Fruit fly (Drosophila melanogaster) whole organism, embryonic: ENCODE measurements around the gene CG12118.

Experiments
- Atf-2 ChIP-seq: fragments of 200-800 bp; sonication (Bioruptor generic); optimal IDR thresholded peaks from 2 replicates; lab custom pipeline; 2016; ENCODE audit warnings: missing biosample characterization, missing genetic modification characterization
- CG11093 ChIP-seq: fragments of 200-800 bp; sonication (Bioruptor generic); IDR thresholded peaks from 3 replicates; pipeline ENCODE4 v1.3.6; 2022; ENCODE audit warnings: missing biosample characterization, missing genetic modification characterization
- CG12104 ChIP-seq: fragments of 200-800 bp; sonication (Bioruptor generic); optimal IDR thresholded peaks from 3 replicates; lab custom pipeline; 2016; ENCODE audit warnings: missing biosample characterization, missing genetic modification characterization
- CG13287 ChIP-seq: fragments of 200-800 bp; sonication (Bioruptor generic); IDR thresholded peaks from 2 replicates; pipeline ENCODE4 v1.3.6; 2022; ENCODE audit warnings: missing biosample characterization, missing genetic modification characterization; ENCODE audit not compliant: partially characterized antibody
- CG13775 ChIP-seq: fragments of 200-800 bp; sonication (Bioruptor generic); optimal IDR thresholded peaks from 3 replicates; lab custom pipeline; 2017; ENCODE audit warnings: missing biosample characterization, mild to moderate bottlenecking, missing genetic modification characterization
- CG14014 ChIP-seq: fragments of 200-800 bp; sonication (Bioruptor generic); IDR thresholded peaks from 2 replicates; pipeline ENCODE4 v1.3.6; 2022; ENCODE audit warnings: missing biosample characterization, missing genetic modification characterization
- CG15601 ChIP-seq: fragments of 200-800 bp; sonication (Bioruptor generic); optimal IDR thresholded peaks from 3 replicates; lab custom pipeline; 2019; ENCODE audit warnings: missing biosample characterization, mild to moderate bottlenecking, missing genetic modification characterization, moderate library complexity
- CG1647 ChIP-seq: fragments of 200-800 bp; sonication (Bioruptor generic); optimal IDR thresholded peaks from 3 replicates; lab custom pipeline; 2016; ENCODE audit warnings: missing biosample characterization, missing genetic modification characterization
- CG17359 ChIP-seq: fragments of 200-800 bp; sonication (Bioruptor generic); optimal IDR thresholded peaks from 3 replicates; lab custom pipeline; 2018; ENCODE audit warnings: missing biosample characterization, mild to moderate bottlenecking, missing genetic modification characterization, moderate library complexity
- CG17361 ChIP-seq: fragments of 200-800 bp; sonication (Bioruptor generic); IDR thresholded peaks from 3 replicates; pipeline ENCODE4 v1.3.6; 2022; ENCODE audit warnings: missing biosample characterization, missing genetic modification characterization
- CG17612 ChIP-seq: fragments of 200-800 bp; sonication (Bioruptor generic); IDR thresholded peaks from 2 replicates; pipeline ENCODE4 v1.3.6; 2022; ENCODE audit warnings: missing biosample characterization, missing genetic modification characterization
- CG17802 ChIP-seq: fragments of 200-800 bp; sonication (Bioruptor generic); optimal IDR thresholded peaks from 2 replicates; lab custom pipeline; 2018; ENCODE audit warnings: missing biosample characterization, mild to moderate bottlenecking, missing genetic modification characterization, moderate library complexity
- CG17829 ChIP-seq: fragments of 200-800 bp; optimal IDR thresholded peaks from 2 replicates; lab custom pipeline; 2019; ENCODE audit warnings: missing biosample characterization, mild to moderate bottlenecking, missing genetic modification characterization, moderate library complexity
- CG30403 ChIP-seq: fragments of 200-800 bp; sonication (Bioruptor generic); optimal IDR thresholded peaks from 3 replicates; lab custom pipeline; 2016; ENCODE audit warnings: missing biosample characterization, missing genetic modification characterization
- CG3065 ChIP-seq: fragments of 200-800 bp; sonication (Bioruptor generic); optimal IDR thresholded peaks from 2 replicates; lab custom pipeline; 2016; ENCODE audit warnings: missing biosample characterization, missing genetic modification characterization
- CG4404 ChIP-seq: fragments of 200-800 bp; sonication (Bioruptor generic); IDR thresholded peaks from 2 replicates; pipeline ENCODE4 v1.3.6; 2022; ENCODE audit warnings: missing biosample characterization, missing genetic modification characterization
- CG6254 ChIP-seq: fragments of 200-800 bp; sonication (Bioruptor generic); optimal IDR thresholded peaks from 3 replicates; lab custom pipeline; 2017; ENCODE audit warnings: mild to moderate bottlenecking, missing biosample characterization, missing genetic modification reagents, missing genetic modification characterization
- CG6765 ChIP-seq: fragments of 200-800 bp; sonication (Bioruptor generic); optimal IDR thresholded peaks from 3 replicates; lab custom pipeline; 2017; ENCODE audit warnings: missing biosample characterization, mild to moderate bottlenecking, missing genetic modification characterization
- CG7271 ChIP-seq: fragments of 200-800 bp; sonication (Bioruptor generic); optimal IDR thresholded peaks from 2 replicates; lab custom pipeline; 2018; ENCODE audit warnings: missing biosample characterization, mild to moderate bottlenecking, missing genetic modification characterization, moderate library complexity
- CG7928 ChIP-seq: fragments of 200-800 bp; sonication (Bioruptor generic); optimal IDR thresholded peaks from 2 replicates; lab custom pipeline; 2017; ENCODE audit warnings: missing biosample characterization, mild to moderate bottlenecking, missing genetic modification characterization
- CG8359 ChIP-seq: fragments of 200-800 bp; sonication (Bioruptor generic); optimal IDR thresholded peaks from 2 replicates; lab custom pipeline; 2017; ENCODE audit warnings: missing biosample characterization, mild to moderate bottlenecking, missing genetic modification characterization, borderline replicate concordance
- CG8478 ChIP-seq: fragments of >200 bp; optimal IDR thresholded peaks from 2 replicates; lab custom pipeline; 2018
- D19A ChIP-seq: fragments of 200-800 bp; optimal IDR thresholded peaks from 3 replicates; lab custom pipeline; 2019; ENCODE audit warnings: missing biosample characterization, mild to moderate bottlenecking, missing genetic modification characterization, moderate library complexity
- ERR ChIP-seq: fragments of 200-800 bp; sonication (Bioruptor generic); optimal IDR thresholded peaks from 2 replicates; lab custom pipeline; 2016; ENCODE audit warnings: missing biosample characterization, missing genetic modification characterization
- Ets97D ChIP-seq: fragments of 200-800 bp; sonication (Bioruptor generic); optimal IDR thresholded peaks from 3 replicates; lab custom pipeline; 2016; ENCODE audit warnings: missing biosample characterization, missing genetic modification characterization
- HLH4C ChIP-seq: fragments of 200-800 bp; sonication (Bioruptor generic); IDR thresholded peaks from 3 replicates; pipeline ENCODE4 v1.3.6; 2022; ENCODE audit warnings: missing biosample characterization, missing genetic modification characterization; ENCODE audit not compliant: partially characterized antibody
- HmgZ ChIP-seq: fragments of 200-800 bp; sonication (Bioruptor generic); optimal IDR thresholded peaks from 2 replicates; lab custom pipeline; 2018; ENCODE audit warnings: missing biosample characterization, mild to moderate bottlenecking, missing genetic modification characterization
- Kr ChIP-seq: fragments of 200-800 bp; sonication (Bioruptor generic); optimal IDR thresholded peaks from 2 replicates; lab custom pipeline; 2017; ENCODE audit warnings: missing biosample characterization, mild to moderate bottlenecking, missing genetic modification characterization
- Lpt ChIP-seq: fragments of >200 bp; optimal IDR thresholded peaks from 2 replicates; lab custom pipeline; 2018; ENCODE audit warnings: missing biosample characterization, missing genetic modification characterization
- MBD-R2 ChIP-seq: fragments of 200-800 bp; sonication (Bioruptor generic); IDR thresholded peaks from 2 replicates; pipeline ENCODE4 v1.3.6; 2022; ENCODE audit warnings: missing biosample characterization, missing genetic modification characterization
- NC2α ChIP-seq: fragments of 200-800 bp; sonication (Bioruptor generic); optimal IDR thresholded peaks from 2 replicates; lab custom pipeline; 2016; ENCODE audit warnings: missing biosample characterization, missing genetic modification characterization
- Opbp ChIP-seq: fragments of 200-800 bp; sonication (Bioruptor generic); IDR thresholded peaks from 3 replicates; pipeline ENCODE4 v1.3.6; 2022; ENCODE audit warnings: missing biosample characterization, missing genetic modification characterization; ENCODE audit not compliant: partially characterized antibody
- Pdp1 ChIP-seq, 2 experiments: fragments of 200-800 bp; sonication (Bioruptor generic); optimal IDR thresholded peaks; 3 replicates each; lab custom pipeline; 2016; ENCODE audit warnings: missing biosample characterization in 2 of 2, missing genetic modification characterization in 2 of 2, mild to moderate bottlenecking in 1 of 2, moderate library complexity in 1 of 2
- Taf1 ChIP-seq: fragments of 200-800 bp; sonication (Bioruptor generic); IDR thresholded peaks from 2 replicates; pipeline ENCODE4 v1.3.6; 2022; ENCODE audit warnings: missing biosample characterization, missing genetic modification characterization
- Vsx1 ChIP-seq: fragments of 200-800 bp; sonication (Bioruptor generic); optimal IDR thresholded peaks from 2 replicates; lab custom pipeline; 2017; ENCODE audit warnings: missing biosample characterization, mild to moderate bottlenecking, missing genetic modification characterization, missing genetic modification reagents
- chm ChIP-seq: fragments of 200-800 bp; sonication (Bioruptor generic); IDR thresholded peaks from 2 replicates; pipeline ENCODE4 v1.3.6; 2022; ENCODE audit warnings: missing biosample characterization, missing genetic modification characterization
- chn ChIP-seq: fragments of 200-800 bp; sonication (Bioruptor generic); optimal IDR thresholded peaks from 2 replicates; lab custom pipeline; 2016; ENCODE audit warnings: missing biosample characterization, missing genetic modification characterization
- ci ChIP-seq: fragments of 200-800 bp; sonication (Bioruptor generic); IDR thresholded peaks from 3 replicates; pipeline ENCODE4 v1.3.6; 2022; ENCODE audit warnings: missing biosample characterization, missing genetic modification characterization
- da ChIP-seq: fragments of 200-800 bp; sonication (Bioruptor generic); optimal IDR thresholded peaks from 2 replicates; lab custom pipeline; 2016; ENCODE audit warnings: missing biosample characterization, missing genetic modification characterization
- ewg ChIP-seq: fragments of 200-800 bp; sonication (Bioruptor generic); optimal IDR thresholded peaks from 3 replicates; lab custom pipeline; 2017; ENCODE audit warnings: mild to moderate bottlenecking, missing biosample characterization, missing genetic modification reagents, missing genetic modification characterization
- fd3F ChIP-seq: fragments of 200-800 bp; sonication (Bioruptor generic); optimal IDR thresholded peaks from 2 replicates; lab custom pipeline; 2018; ENCODE audit warnings: missing biosample characterization, mild to moderate bottlenecking, missing genetic modification characterization, moderate library complexity
- gsb ChIP-seq: fragments of 200-800 bp; sonication (Bioruptor generic); IDR thresholded peaks from 2 replicates; pipeline ENCODE4 v1.3.6; 2022; ENCODE audit warnings: missing biosample characterization, missing genetic modification characterization
- jumu ChIP-seq: fragments of 200-800 bp; sonication (Bioruptor generic); optimal IDR thresholded peaks from 3 replicates; lab custom pipeline; 2016; ENCODE audit warnings: missing biosample characterization, missing genetic modification characterization
- lola ChIP-seq, 3 experiments: fragments of >200 bp in 2 of 3; fragments of 200-800 bp in 1 of 3; sonication (Bioruptor generic) in 1 of 3; optimal IDR thresholded peaks; 2 replicates each; lab custom pipeline; 2017 to 2019; ENCODE audit warnings: missing biosample characterization in 3 of 3, missing genetic modification characterization in 3 of 3, mild to moderate bottlenecking in 1 of 3, moderate library complexity in 1 of 3
- onecut ChIP-seq: fragments of 200-800 bp; sonication (Bioruptor generic); IDR thresholded peaks from 2 replicates; pipeline ENCODE4 v1.3.6; 2022; ENCODE audit warnings: missing biosample characterization, missing genetic modification characterization
- otp ChIP-seq: fragments of 200-800 bp; sonication (Bioruptor generic); IDR thresholded peaks from 3 replicates; pipeline ENCODE4, ENCODE4 v1.3.6; 2022; ENCODE audit warnings: missing biosample characterization, missing genetic modification characterization
- ro ChIP-seq: fragments of 200-800 bp; sonication (Bioruptor generic); IDR thresholded peaks from 2 replicates; pipeline ENCODE4 v1.3.6; 2022; ENCODE audit warnings: missing biosample characterization, missing genetic modification characterization
- trem ChIP-seq: fragments of 200-800 bp; optimal IDR thresholded peaks from 3 replicates; lab custom pipeline; 2019; ENCODE audit warnings: missing biosample characterization, mild to moderate bottlenecking, missing genetic modification characterization, moderate library complexity
- twi ChIP-seq: fragments of 200-800 bp; optimal IDR thresholded peaks from 2 replicates; lab custom pipeline; 2019; ENCODE audit warnings: missing biosample characterization, mild to moderate bottlenecking, missing genetic modification characterization, moderate library complexity

The CG12118 gene

dm6 chrX:9201866-9202681 lies 5.9 kb upstream of the CG12118 start (continued):
- TF ChIP-seq Kr (no peak), jumu (GFP tag; lab: Kevin White, UChicago) (no peak), onecut (peak; percentile 47; the same call in 1 of the 2 replicates), CG14014 (GFP tag; lab: Robert Waterston, UW) (peak; percentile 89), lola (GFP tag; optimal IDR thresholded peaks at IDR 0.05; lab: Kevin White, UChicago) (peak in 1 of 3 experiments; percentile 35), otp (GFP tag; lab: Robert Waterston, UW) (peak; percentile 78; the same call in 2 of the 3 replicates), CG1647 (no peak), Opbp (GFP tag; lab: Robert Waterston, UW) (no peak), Vsx1 (GFP tag; lab: Kevin White, UChicago) (no peak), Taf1 (GFP tag; lab: Robert Waterston, UW) (peak; percentile 71), CG11093 (GFP tag; lab: Robert Waterston, UW) (peak; percentile 62; the same call in 1 of the 3 replicates), CG8478 (lab: Kevin White, UChicago) (no peak), CG12104 (GFP tag; lab: Kevin White, UChicago) (peak; percentile 43), NC2α (GFP tag; lab: Kevin White, UChicago) (no peak), CG6254 (GFP tag; lab: Kevin White, UChicago) (no peak), ewg (GFP tag; lab: Kevin White, UChicago) (peak; percentile 12), CG3065 (no peak), CG15601 (tag; lab: Kevin White, UChicago) (peak; percentile 96), trem (tag; lab: Kevin White, UChicago) (peak; percentile 24), CG8359 (GFP tag; lab: Kevin White, UChicago) (no peak), CG17829 (tag; lab: Kevin White, UChicago) (peak; percentile 41), D19A (peak; percentile 70), CG17802 (tag; lab: Kevin White, UChicago) (no peak), ci (GFP tag; lab: Robert Waterston, UW) (peak; percentile 61; the same call in 1 of the 3 replicates), ERR (no peak), CG4404 (peak; percentile 66; the same call in 1 of the 2 replicates), CG17361 (GFP tag; lab: Robert Waterston, UW) (peak; percentile 79; the same call in 2 of the 3 replicates), chn (GFP tag; lab: Kevin White, UChicago) (no peak), twi (tag; lab: Kevin White, UChicago) (no peak), CG7928 (GFP tag; lab: Kevin White, UChicago) (peak; percentile 42), CG30403 (GFP tag; lab: Kevin White, UChicago) (peak; percentile 54), da (GFP tag; lab: Kevin White, UChicago) (no peak), CG6765 (peak; percentile 78), gsb (GFP tag; lab: Robert Waterston, UW) (peak; percentile 83), CG7271 (tag; lab: Kevin White, UChicago) (no peak), chm (GFP tag; lab: Robert Waterston, UW) (peak; percentile 58; the same call in 1 of the 2 replicates), HLH4C (GFP tag; lab: Robert Waterston, UW) (no peak), Pdp1 (GFP tag; optimal IDR thresholded peaks at IDR 0.05; lab: Kevin White, UChicago) (no peak), Lpt (no peak), Ets97D (GFP tag; lab: Kevin White, UChicago) (no peak), HmgZ (tag; lab: Kevin White, UChicago) (peak; percentile 78), CG17359 (tag; lab: Kevin White, UChicago) (peak; percentile 60), Atf-2 (GFP tag; lab: Kevin White, UChicago) (no peak), CG13287 (no peak), fd3F (GFP tag; lab: Kevin White, UChicago) (peak; percentile 77), CG17612 (GFP tag; lab: Robert Waterston, UW) (0 out of 2 replicates have a peak, but pooled peaks have one; percentile 49), CG13775 (GFP tag; lab: Kevin White, UChicago) (peak; percentile 79), ro (GFP tag; lab: Robert Waterston, UW) (no peak), MBD-R2 (GFP tag; lab: Robert Waterston, UW) (peak; percentile 65; the same call in 1 of the 2 replicates)
